Worm (Caenorhabditis elegans): ENCODE data around the gene srg-31.

- no peak for TF ChIP-seq gmeb-1 (tag; optimal IDR thresholded peaks at IDR 0.05)
- TF ChIP-seq ztf-11 (tag; optimal IDR thresholded peaks at IDR 0.05) = no peak
- TF ChIP-seq elt-3 (tag; optimal IDR thresholded peaks at IDR 0.05) = no peak
- TF ChIP-seq lsy-2 (tag; optimal IDR thresholded peaks at IDR 0.05) = no peak
- TF ChIP-seq ama-1 (optimal IDR thresholded peaks at IDR 0.05) = no peak
Observed at ce11 chrV:6956237-6956636, 2.5 kb upstream of the srg-31 start, which contains the start of gene mec-1.
